Worm (Caenorhabditis elegans) whole organism, L3 larva: ENCODE results near the gene F55C12.19.

ENCODE experiments used
- R02D3.7 ChIP-seq: fragments of 150-350 bp; optimal IDR thresholded peaks from 2 replicates; lab custom pipeline; 2014; ENCODE audit warnings: missing biosample characterization, missing genetic modification characterization
- ZK546.5 ChIP-seq: sonication (generic microtip); optimal IDR thresholded peaks from 2 replicates; lab custom pipeline; 2017; ENCODE audit warnings: missing biosample characterization, missing genetic modification characterization
- ama-1 ChIP-seq: fragments of 150-350 bp; optimal IDR thresholded peaks from 2 replicates; lab custom pipeline; 2018
- ceh-16 ChIP-seq: sonication (generic microtip); optimal IDR thresholded peaks from 2 replicates; lab custom pipeline; 2017; ENCODE audit warnings: missing biosample characterization, missing genetic modification characterization
- ceh-28 ChIP-seq: fragments of 150-350 bp; optimal IDR thresholded peaks from 2 replicates; lab custom pipeline; 2014; ENCODE audit warnings: missing biosample characterization, missing genetic modification reagents, missing genetic modification characterization
- ceh-82 ChIP-seq: fragments of 150-350 bp; optimal IDR thresholded peaks from 2 replicates; lab custom pipeline; 2014; ENCODE audit warnings: missing biosample characterization, missing genetic modification characterization
- daf-12 ChIP-seq: fragments of 150-350 bp; optimal IDR thresholded peaks from 2 replicates; lab custom pipeline; 2014; ENCODE audit warnings: missing biosample characterization, missing genetic modification reagents, missing genetic modification characterization
- egl-5 ChIP-seq: fragments of 150-350 bp; optimal IDR thresholded peaks from 2 replicates; lab custom pipeline; 2017; ENCODE audit warnings: missing biosample characterization, missing genetic modification reagents, missing genetic modification characterization, inconsistent platforms
- elt-1 ChIP-seq: fragments of 150-350 bp; optimal IDR thresholded peaks from 2 replicates; lab custom pipeline; 2014; ENCODE audit warnings: missing biosample characterization, missing genetic modification characterization
- elt-2 ChIP-seq: sonication (generic microtip); optimal IDR thresholded peaks from 2 replicates; lab custom pipeline; 2016; ENCODE audit warnings: missing genetic modification reagents, mild to moderate bottlenecking, missing genetic modification characterization, missing compliant biosample characterization
- elt-3 ChIP-seq, 3 experiments: fragments of 150-350 bp in 1 of 3; sonication (generic microtip) in 2 of 3; optimal IDR thresholded peaks; 2 replicates in 2 of 3; 4 replicates in 1 of 3; lab custom pipeline; 2014 to 2017; ENCODE audit warnings: missing biosample characterization in 3 of 3, missing genetic modification characterization in 3 of 3
- fkh-10 ChIP-seq: sonication (generic microtip); optimal IDR thresholded peaks from 2 replicates; lab custom pipeline; 2017; ENCODE audit warnings: missing biosample characterization, missing genetic modification reagents, missing genetic modification characterization
- fkh-2 ChIP-seq: fragments of 150-350 bp; optimal IDR thresholded peaks from 2 replicates; lab custom pipeline; 2014; ENCODE audit warnings: missing biosample characterization, missing genetic modification reagents, missing genetic modification characterization
- fos-1 ChIP-seq: fragments of 150-350 bp; optimal IDR thresholded peaks from 2 replicates; lab custom pipeline; 2014; ENCODE audit warnings: missing biosample characterization, missing genetic modification characterization
- hmg-11 ChIP-seq: sonication (generic microtip); optimal IDR thresholded peaks from 2 replicates; lab custom pipeline; 2016; ENCODE audit warnings: missing genetic modification characterization, missing compliant biosample characterization
- jun-1 ChIP-seq: fragments of 150-350 bp; optimal IDR thresholded peaks from 2 replicates; lab custom pipeline; 2014; ENCODE audit warnings: missing biosample characterization, missing genetic modification reagents, missing genetic modification characterization
- lin-15B ChIP-seq: fragments of 150-350 bp; optimal IDR thresholded peaks from 2 replicates; lab custom pipeline; 2014; ENCODE audit warnings: missing biosample characterization, missing genetic modification characterization
- lin-39 ChIP-seq: fragments of 150-350 bp; optimal IDR thresholded peaks from 2 replicates; lab custom pipeline; 2018; ENCODE audit warnings: missing biosample characterization, missing genetic modification reagents, missing genetic modification characterization
- mml-1 ChIP-seq: fragments of 150-350 bp; sonication (generic microtip); optimal IDR thresholded peaks from 3 replicates; lab custom pipeline; 2014; ENCODE audit warnings: missing biosample characterization, missing genetic modification characterization
- nfya-1 ChIP-seq: sonication (generic microtip); optimal IDR thresholded peaks from 2 replicates; lab custom pipeline; 2017; ENCODE audit warnings: missing genetic modification characterization, mild to moderate bottlenecking, missing compliant biosample characterization, antibody characterized with exemption, moderate library complexity; ENCODE audit not compliant: insufficient read depth
- nhr-11 ChIP-seq: fragments of 150-350 bp; optimal IDR thresholded peaks from 2 replicates; lab custom pipeline; 2014; ENCODE audit warnings: missing biosample characterization, missing genetic modification characterization
- nhr-12 ChIP-seq: fragments of 150-350 bp; optimal IDR thresholded peaks from 2 replicates; lab custom pipeline; 2014; ENCODE audit warnings: missing biosample characterization, missing genetic modification characterization
- nhr-23 ChIP-seq: fragments of 150-350 bp; optimal IDR thresholded peaks from 2 replicates; lab custom pipeline; 2014; ENCODE audit warnings: missing biosample characterization, missing genetic modification reagents, missing genetic modification characterization
- nhr-28 ChIP-seq: fragments of 150-350 bp; optimal IDR thresholded peaks from 2 replicates; lab custom pipeline; 2014; ENCODE audit warnings: missing biosample characterization, missing genetic modification characterization
- nhr-43 ChIP-seq: sonication (generic microtip); optimal IDR thresholded peaks from 2 replicates; lab custom pipeline; 2016; ENCODE audit warnings: mild to moderate bottlenecking, missing genetic modification characterization, missing compliant biosample characterization; ENCODE audit not compliant: poor library complexity, severe bottlenecking
- nhr-67 ChIP-seq: fragments of 150-350 bp; optimal IDR thresholded peaks from 2 replicates; lab custom pipeline; 2014; ENCODE audit warnings: missing biosample characterization, missing genetic modification characterization
- nhr-76 ChIP-seq: fragments of 150-350 bp; sonication (generic microtip); optimal IDR thresholded peaks from 5 replicates; lab custom pipeline; 2014; ENCODE audit warnings: missing biosample characterization, missing genetic modification characterization
- pha-4 ChIP-seq: fragments of 150-350 bp; optimal IDR thresholded peaks from 2 replicates; lab custom pipeline; 2014; ENCODE audit warnings: missing biosample characterization, missing genetic modification reagents, missing genetic modification characterization
- pqm-1 ChIP-seq: fragments of 150-350 bp; optimal IDR thresholded peaks from 2 replicates; lab custom pipeline; 2017; ENCODE audit warnings: missing biosample characterization, missing genetic modification characterization, inconsistent platforms
- sea-2 ChIP-seq: fragments of 150-350 bp; sonication (generic microtip); optimal IDR thresholded peaks from 4 replicates; lab custom pipeline; 2014; ENCODE audit warnings: missing biosample characterization, missing genetic modification reagents, missing genetic modification characterization
- skn-1 ChIP-seq: fragments of 150-350 bp; optimal IDR thresholded peaks from 2 replicates; lab custom pipeline; 2014; ENCODE audit warnings: missing biosample characterization, missing genetic modification characterization
- snpc-4 ChIP-seq: fragments of 150-350 bp; optimal IDR thresholded peaks from 2 replicates; lab custom pipeline; 2014; ENCODE audit warnings: missing biosample characterization, missing genetic modification characterization
- tbx-2 ChIP-seq: sonication (generic microtip); optimal IDR thresholded peaks from 2 replicates; lab custom pipeline; 2016; ENCODE audit warnings: mild to moderate bottlenecking, missing genetic modification characterization, missing compliant biosample characterization
- unc-62 ChIP-seq: fragments of 150-350 bp; sonication (generic microtip); optimal IDR thresholded peaks from 4 replicates; lab custom pipeline; 2014; ENCODE audit warnings: missing biosample characterization, missing genetic modification reagents, missing genetic modification characterization
- zag-1 ChIP-seq: fragments of 150-350 bp; optimal IDR thresholded peaks from 2 replicates; lab custom pipeline; 2014; ENCODE audit warnings: missing biosample characterization, missing genetic modification characterization

F55C12.19 gene

DNA sequence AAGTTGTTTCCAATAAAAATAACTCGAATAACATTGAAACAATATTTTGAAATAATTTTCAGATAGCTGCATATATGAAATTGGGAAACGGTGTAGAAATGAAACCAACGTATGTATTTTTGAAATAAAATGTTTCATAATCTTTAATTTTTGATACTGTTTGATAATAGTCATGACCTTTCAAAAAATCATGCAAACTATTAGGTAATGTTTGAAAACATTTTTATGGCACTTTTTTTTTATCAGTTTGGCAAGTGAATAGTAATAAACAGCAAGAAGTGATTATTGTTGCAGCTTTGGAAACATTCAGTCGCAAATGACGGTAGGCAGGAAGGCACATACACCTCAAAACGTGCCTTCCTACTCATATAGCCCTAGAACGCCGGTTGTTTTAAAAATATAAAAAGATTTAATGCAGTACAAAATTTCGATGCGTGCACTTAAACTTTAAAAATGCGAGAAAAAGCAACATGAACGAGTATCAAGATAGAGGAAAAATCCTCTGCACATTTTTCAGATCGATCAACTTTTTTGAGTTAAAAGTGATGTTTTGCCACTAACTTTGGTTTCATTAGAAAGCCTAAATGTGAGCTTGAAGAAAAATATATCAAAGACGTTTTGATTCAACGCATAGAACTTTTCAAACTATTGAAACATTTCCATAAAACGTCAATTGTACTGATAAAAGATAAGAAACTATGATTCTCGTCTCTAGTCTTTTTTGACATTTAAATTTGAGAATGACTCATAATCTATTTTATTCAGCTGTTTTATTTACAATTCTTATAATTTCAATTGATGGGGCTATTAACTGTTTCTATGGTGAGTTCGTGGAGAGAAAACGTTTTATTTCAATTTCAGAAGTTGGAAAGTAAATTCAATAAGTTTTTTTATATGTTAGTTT, at the start of gene F55C12.19:
Gene F55C12.19, plus strand, starts transcription at position 735 of the 904 bp plus-strand sequence.
- TF ChIP-seq ama-1 (no peak), unc-62 (no peak), pha-4 (peak; percentile 30), fos-1 (tag; lab: Kevin White, UChicago) (peak; percentile 11), hmg-11 (tag; lab: Kevin White, UChicago) (no peak), pqm-1 (tag; lab: Kevin White, UChicago) (peak; percentile 69), ceh-16 (tag; lab: Kevin White, UChicago) (no peak), elt-2 (tag; lab: Kevin White, UChicago) (peak; percentile 66)

ce11 chrII:5816346-5816745, 49.6 kb upstream of the F55C12.19 start, which contains the start of gene ZK1248.20:
TSS of gene ZK1248.20 (plus strand) at chrII:5816646.
- TF ChIP-seq nhr-67 (tag; lab: Kevin White, UChicago), result no peak
- TF ChIP-seq ceh-82, result no peak
- no peak for TF ChIP-seq zag-1 (tag; lab: Kevin White, UChicago)
- TF ChIP-seq daf-12 (tag; lab: Kevin White, UChicago), result no peak
- no peak for TF ChIP-seq fos-1 (tag; lab: Kevin White, UChicago)
- TF ChIP-seq ZK546.5 (tag; lab: Kevin White, UChicago), result no peak
- TF ChIP-seq fkh-10, result no peak

ce11 chrII:5818298-5818697, 47.6 kb upstream of the F55C12.19 start, which contains the start of gene ZK1248.4:
TSS of gene ZK1248.4 (plus strand) at chrII:5818598.
- no peak for TF ChIP-seq jun-1 (tag; lab: Kevin White, UChicago)

DNA sequence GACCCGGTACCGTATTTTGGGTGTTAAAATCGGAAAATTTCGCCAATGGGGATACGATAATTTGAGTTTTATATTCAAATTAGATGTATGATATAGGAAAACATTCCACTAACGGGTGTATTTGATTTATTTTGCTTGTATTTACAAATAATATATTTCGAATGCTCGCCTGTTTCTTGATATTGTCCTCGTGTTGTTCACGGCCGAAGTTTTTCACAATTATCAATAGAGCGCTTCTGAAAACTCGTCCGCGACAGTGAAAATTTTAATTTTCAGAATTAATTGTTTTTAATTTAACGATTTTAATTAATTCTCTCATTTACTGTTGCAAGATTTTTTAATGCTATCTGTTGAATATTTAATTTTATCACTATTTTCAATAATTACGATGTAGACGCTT, 46.3 kb upstream of the F55C12.19 start:
- TF ChIP-seq pqm-1 (tag; lab: Kevin White, UChicago) (peak; percentile 39), nhr-43 (tag; lab: Kevin White, UChicago) (peak; percentile 49), skn-1 (tag; lab: Kevin White, UChicago) (peak; percentile 16), lin-39 (tag; lab: Kevin White, UChicago) (no peak), elt-2 (tag; lab: Kevin White, UChicago) (peak; percentile 53), lin-15B (tag; lab: Kevin White, UChicago) (peak; percentile 20), nhr-28 (tag; lab: Kevin White, UChicago) (no peak), tbx-2 (tag; lab: Kevin White, UChicago) (no peak)

ce11 chrII:5820282-5820762, 45.6 kb upstream of the F55C12.19 start, which contains the start of gene ehs-1:
TSS of gene ehs-1 (plus strand) at chrII:5820712.
- TF ChIP-seq nhr-76 (tag; lab: Kevin White, UChicago) (no peak), egl-5 (tag; lab: Kevin White, UChicago) (no peak), elt-1 (tag; lab: Kevin White, UChicago) (no peak), elt-3 (tag; optimal IDR thresholded peaks at IDR 0.05; lab: Kevin White, UChicago) (no peak), nhr-43 (tag; lab: Kevin White, UChicago) (no peak), ceh-28 (tag; lab: Kevin White, UChicago) (no peak), nhr-23 (tag; lab: Kevin White, UChicago) (no peak), zag-1 (tag; lab: Kevin White, UChicago) (no peak), lin-39 (tag; lab: Kevin White, UChicago) (peak; percentile 25), ceh-16 (tag; lab: Kevin White, UChicago) (no peak), tbx-2 (tag; lab: Kevin White, UChicago) (no peak), nhr-11 (tag; lab: Kevin White, UChicago) (no peak), pha-4 (no peak), snpc-4 (tag; lab: Kevin White, UChicago) (peak; percentile 26), ZK546.5 (tag; lab: Kevin White, UChicago) (no peak), mml-1 (tag; lab: Kevin White, UChicago) (no peak), nhr-12 (tag; lab: Kevin White, UChicago) (no peak), fkh-10 (no peak), R02D3.7 (tag; lab: Kevin White, UChicago) (no peak), pqm-1 (tag; lab: Kevin White, UChicago) (no peak), sea-2 (peak; percentile 65), fkh-2 (tag; lab: Kevin White, UChicago) (no peak), nfya-1 (peak; percentile 43), lin-15B (tag; lab: Kevin White, UChicago) (peak; percentile 8)
- TF ChIP-seq, all 47 proteins: peak for 5
